Fruit fly (Drosophila melanogaster): ENCODE measurements around the gene CG9098.

The CG9098 gene

DNA sequence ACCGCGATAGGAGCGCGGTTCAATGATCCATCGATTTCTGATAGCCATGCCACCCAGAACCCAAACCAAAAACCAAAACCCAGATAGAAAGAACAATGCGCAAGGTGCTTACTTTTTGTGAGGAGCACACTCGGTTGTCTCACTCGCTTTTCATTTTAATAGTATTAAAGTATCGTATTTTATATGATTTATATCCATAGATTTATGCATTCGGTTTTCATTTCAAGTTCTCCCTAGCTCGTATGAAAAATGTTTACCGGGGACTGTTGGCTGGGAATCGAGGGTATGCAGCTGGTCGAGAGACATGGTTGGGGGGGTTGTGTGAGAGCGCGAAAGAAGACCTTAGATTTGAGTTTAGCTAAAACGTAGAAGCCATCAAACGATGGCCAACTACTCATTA, 40.1 kb downstream of the CG9098 start (continued):
- TF ChIP-seq Dek (tag; optimal IDR thresholded peaks at IDR 0.05), result peak; percentile 12
- no peak for TF ChIP-seq Nf-YB (GFP tag; optimal IDR thresholded peaks at IDR 0.05)
- no peak for TF ChIP-seq CG6791 (GFP tag; IDR thresholded peaks at IDR 0.05; ENCODE audit: partially characterized antibody)
- TF ChIP-seq MESR4 (GFP tag; optimal IDR thresholded peaks at IDR 0.05), result no peak
- TF ChIP-seq CG12391 (tag; optimal IDR thresholded peaks at IDR 0.05), result peak; percentile 42
- 0 out of 3 replicates have a peak, but pooled peaks have one; percentile 41 for TF ChIP-seq CG17361 (GFP tag; IDR thresholded peaks at IDR 0.05)
- peak; percentile 81 for TF ChIP-seq Rfx (GFP tag; IDR thresholded peaks at IDR 0.05)
- TF ChIP-seq CG12236 (GFP tag; optimal IDR thresholded peaks at IDR 0.05), result no peak
- TF ChIP-seq pros (GFP tag; optimal IDR thresholded peaks at IDR 0.05), result no peak
- TF ChIP-seq az2 (GFP tag; optimal IDR thresholded peaks at IDR 0.05), result peak; percentile 16
- TF ChIP-seq Atf6 (GFP tag; IDR thresholded peaks at IDR 0.05), result peak; percentile 65
- peak; percentile 26 for TF ChIP-seq zfh2 (GFP tag; optimal IDR thresholded peaks at IDR 0.05)
- peak; percentile 84 for TF ChIP-seq row (GFP tag; IDR thresholded peaks at IDR 0.05)
- no peak for TF ChIP-seq CG5180 (GFP tag; optimal IDR thresholded peaks at IDR 0.05)
- TF ChIP-seq Doc3 (GFP tag; IDR thresholded peaks at IDR 0.05; ENCODE audit: partially characterized antibody), result no peak
- no peak for TF ChIP-seq CG12071 (GFP tag; optimal IDR thresholded peaks at IDR 0.05)
- 0 out of 3 replicates have a peak, but pooled peaks have one; percentile 45 for TF ChIP-seq otp (GFP tag; IDR thresholded peaks at IDR 0.05)
- peak; percentile 61 for TF ChIP-seq lbe (GFP tag; optimal IDR thresholded peaks at IDR 0.05)
- TF ChIP-seq Hr39 (optimal IDR thresholded peaks at IDR 0.05), result no peak
- peak; percentile 83 for TF ChIP-seq sens (GFP tag)
- TF ChIP-seq CG11247 (GFP tag; IDR thresholded peaks at IDR 0.05), result peak; percentile 41; the same call in 1 of the 2 replicates
- no peak for TF ChIP-seq CG10959 (GFP tag; IDR thresholded peaks at IDR 0.05)
- no peak for TF ChIP-seq kni (GFP tag; optimal IDR thresholded peaks at IDR 0.05)
- TF ChIP-seq HLH3B (GFP tag; IDR thresholded peaks at IDR 0.05), result peak; percentile 26; the same call in 1 of the 2 replicates
- no peak for TF ChIP-seq shn (GFP tag; optimal IDR thresholded peaks at IDR 0.05)
- TF ChIP-seq prd (optimal IDR thresholded peaks at IDR 0.05), result no peak
- peak; percentile 61 for TF ChIP-seq prd (GFP tag; IDR thresholded peaks at IDR 0.05)
- TF ChIP-seq Taf1 (GFP tag; IDR thresholded peaks at IDR 0.05), result peak; percentile 40; the same call in 1 of the 2 replicates
- no peak for TF ChIP-seq NC2α (GFP tag; optimal IDR thresholded peaks at IDR 0.05)
- peak; percentile 72 for TF ChIP-seq slbo (GFP tag; IDR thresholded peaks at IDR 0.05)
- no peak for TF ChIP-seq twi (tag; optimal IDR thresholded peaks at IDR 0.05)
- TF ChIP-seq CG15269 (tag; optimal IDR thresholded peaks at IDR 0.05), result peak; percentile 48
- TF ChIP-seq Hmr (GFP tag; optimal IDR thresholded peaks at IDR 0.05), result no peak
- no peak for TF ChIP-seq pan (optimal IDR thresholded peaks at IDR 0.05)
- peak in 1 of 2 experiments; percentile 17 for TF ChIP-seq pan (GFP tag; optimal IDR thresholded peaks at IDR 0.05 in 1 of 2, IDR thresholded peaks at IDR 0.05 in 1 of 2)
- no peak for TF ChIP-seq CG16779 (GFP tag; IDR thresholded peaks at IDR 0.05)
- peak; percentile 78 for TF ChIP-seq Ptx1 (GFP tag; IDR thresholded peaks at IDR 0.05)
- TF ChIP-seq CG13775 (GFP tag; optimal IDR thresholded peaks at IDR 0.05), result peak; percentile 21
- no peak for TF ChIP-seq Oaz (GFP tag; IDR thresholded peaks at IDR 0.05)
- TF ChIP-seq her (GFP tag; optimal IDR thresholded peaks at IDR 0.05), result no peak
- peak; percentile 70 for TF ChIP-seq zfh1 (GFP tag; IDR thresholded peaks at IDR 0.05)
- TF ChIP-seq vfl (GFP tag; optimal IDR thresholded peaks at IDR 0.05), result no peak
- TF ChIP-seq CG2120 (GFP tag; optimal IDR thresholded peaks at IDR 0.05), result peak; percentile 57
- peak; percentile 15 for TF ChIP-seq CG8388 (GFP tag; optimal IDR thresholded peaks at IDR 0.05)
- TF ChIP-seq D19B (GFP tag; optimal IDR thresholded peaks at IDR 0.05), result peak; percentile 96
- TF ChIP-seq lab (GFP tag; optimal IDR thresholded peaks at IDR 0.05), result peak; percentile 63
- no peak for TF ChIP-seq HHEX (GFP tag; optimal IDR thresholded peaks at IDR 0.05)
- no peak for TF ChIP-seq BtbVII (GFP tag; optimal IDR thresholded peaks at IDR 0.05)
- no peak for TF ChIP-seq CG10267 (tag; optimal IDR thresholded peaks at IDR 0.05)
- no peak for TF ChIP-seq CTCF (GFP tag; optimal IDR thresholded peaks at IDR 0.05)
- peak; percentile 34 for TF ChIP-seq D19A (tag; optimal IDR thresholded peaks at IDR 0.05)
- TF ChIP-seq Sry-β (GFP tag; optimal IDR thresholded peaks at IDR 0.05), result no peak
- TF ChIP-seq CG2712 (tag; optimal IDR thresholded peaks at IDR 0.05), result peak; percentile 15

Measured in whole organism, embryonic.